Fruit fly (Drosophila melanogaster): ENCODE results near the gene CG5731.

The CG5731 gene

DNA sequence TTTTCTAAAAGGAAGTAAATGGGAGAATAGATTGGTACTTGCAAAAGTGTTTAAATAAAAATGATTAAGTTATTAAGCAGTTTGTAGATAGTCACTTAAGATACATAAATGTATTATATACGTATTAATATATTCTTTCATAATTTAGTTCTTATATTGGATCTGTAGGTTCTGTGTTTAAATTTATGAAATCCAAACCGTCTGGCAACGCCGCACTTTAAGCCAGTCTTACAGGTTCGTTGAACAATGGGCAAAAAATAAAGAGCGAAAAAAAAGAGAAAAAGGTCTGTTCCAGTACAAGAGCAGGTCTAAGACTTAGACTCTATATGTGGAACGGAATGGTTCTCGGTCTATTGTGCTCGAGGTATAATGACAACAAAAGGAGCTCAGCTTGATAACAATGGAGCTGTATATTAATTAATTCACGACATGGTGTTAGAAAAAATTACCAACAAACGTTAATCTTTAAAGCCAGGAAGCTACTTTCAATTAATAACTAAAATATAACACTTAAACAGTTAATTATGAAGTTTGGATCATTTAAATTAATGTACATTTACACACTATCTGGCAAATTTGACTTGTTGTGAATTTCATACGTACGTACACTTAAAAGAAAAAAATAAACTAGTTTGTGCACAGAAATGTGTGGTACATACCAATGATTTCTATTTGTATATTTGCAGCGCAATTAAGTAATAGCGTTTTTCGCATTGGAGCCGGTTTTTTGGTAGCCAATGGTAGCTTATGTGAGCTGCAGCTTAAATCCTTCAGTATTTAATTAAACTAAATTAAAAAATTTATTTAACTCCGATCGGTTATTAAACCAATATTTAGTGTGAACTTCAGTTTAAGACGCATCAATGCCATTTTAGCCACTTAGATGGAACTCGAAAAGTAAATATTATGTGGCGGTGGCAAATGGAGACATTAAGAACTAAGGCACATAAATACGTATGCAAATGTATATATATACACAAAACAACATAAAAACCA lies at the start of gene CG5731:
CG5731 (minus strand) TSS at position 946 of the 996 bp plus-strand sequence.
- no peak for TF ChIP-seq noc (tag; optimal IDR thresholded peaks at IDR 0.05)

DNA sequence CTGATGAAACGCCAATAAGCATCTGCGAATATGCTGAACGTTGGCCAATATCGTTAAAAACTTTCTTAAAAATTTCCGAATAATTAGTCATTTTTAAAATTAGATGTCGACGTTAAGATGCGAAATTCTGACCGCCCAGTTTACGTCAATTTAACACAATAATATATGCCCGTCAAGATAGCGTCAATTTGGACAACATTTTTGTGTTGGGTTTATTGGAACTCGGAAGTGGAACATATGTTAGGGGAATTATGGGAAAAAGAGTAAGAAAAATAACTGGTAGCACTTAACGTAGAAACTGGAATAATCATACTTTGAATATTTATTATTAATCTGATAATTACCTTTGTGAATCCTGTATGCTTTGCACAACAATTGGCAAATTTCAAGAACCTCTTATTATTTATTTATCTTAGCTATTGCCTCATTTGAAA lies 46.2 kb upstream of the CG5731 start, which contains the start of gene CG5676:
CG5676 (minus strand) TSS at position 167 of the 434 bp plus-strand sequence.
- TF ChIP-seq noc (tag; optimal IDR thresholded peaks at IDR 0.05), result no peak

DNA sequence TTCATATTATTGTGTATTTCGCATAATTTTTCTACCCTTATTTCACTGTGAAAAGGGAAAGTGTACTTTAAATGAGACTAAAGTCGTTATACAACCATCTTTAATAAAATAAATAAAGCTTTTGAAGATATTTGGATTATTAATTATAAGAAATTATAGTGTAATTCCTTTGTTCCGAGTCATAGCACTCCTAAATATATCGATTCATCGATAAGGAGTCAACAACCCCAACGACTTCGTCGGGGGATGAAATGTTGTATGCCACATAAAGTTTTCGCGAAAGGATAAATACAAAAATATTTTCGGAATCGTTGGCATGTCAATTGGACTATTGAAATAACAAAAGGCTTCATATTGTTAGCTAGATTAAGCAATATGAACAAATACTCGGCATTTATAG lies 42.0 kb upstream of the CG5731 start, which contains the start of gene Ror:
Ror (plus strand) TSS at position 252 of the 400 bp plus-strand sequence.
- TF ChIP-seq noc (tag; optimal IDR thresholded peaks at IDR 0.05), result no peak

DNA sequence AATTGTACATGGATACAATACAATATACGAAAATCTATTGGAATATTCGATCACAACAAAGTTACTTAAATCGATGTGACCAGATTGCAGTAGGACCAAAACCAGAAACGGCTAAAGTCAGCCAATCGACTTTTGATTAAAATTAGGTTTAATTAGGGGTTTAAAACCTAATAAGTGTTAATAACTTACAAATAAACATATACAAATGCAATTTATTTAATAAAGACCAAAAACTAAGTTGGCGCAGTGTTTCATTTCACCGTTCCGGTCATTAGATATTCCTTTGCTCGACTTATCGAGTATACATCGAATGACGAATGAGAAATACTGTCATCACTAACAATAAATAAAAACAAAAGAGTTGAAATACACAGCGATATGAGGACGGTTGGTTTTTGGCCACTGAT lies 40.9 kb upstream of the CG5731 start, which contains the start of the genes bsk and CG31717:
bsk (minus strand) TSS at position 61 of the 407 bp plus-strand sequence.
CG31717 (plus strand) TSS at position 297 of the 407 bp plus-strand sequence.
- no peak for TF ChIP-seq noc (tag; optimal IDR thresholded peaks at IDR 0.05)

DNA sequence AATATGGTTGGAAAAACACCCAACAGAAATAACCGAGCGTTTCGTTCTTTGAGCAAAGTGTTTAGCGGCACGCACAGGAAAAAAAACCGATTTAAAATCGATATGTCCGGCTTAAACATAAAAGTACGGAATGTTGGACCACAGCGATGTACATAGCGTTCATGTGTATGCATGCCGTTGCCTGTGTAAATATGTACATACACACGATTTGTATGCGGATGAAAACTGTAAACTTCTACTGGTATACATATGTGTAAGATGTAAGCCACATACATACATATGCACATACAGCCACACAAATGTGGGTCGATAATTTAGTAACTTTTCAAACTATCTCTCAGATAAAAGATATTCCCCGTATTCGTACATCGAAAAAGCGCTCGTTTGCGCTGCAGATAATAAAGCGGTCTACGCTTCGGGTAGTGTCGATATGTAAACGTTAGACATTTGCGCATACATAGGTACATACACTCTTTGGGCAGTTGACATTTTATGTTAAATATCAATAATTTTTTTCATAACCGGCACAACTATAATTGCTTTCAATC lies 40.2 kb upstream of the CG5731 start:
- TF ChIP-seq noc (tag; optimal IDR thresholded peaks at IDR 0.05), result no peak

DNA sequence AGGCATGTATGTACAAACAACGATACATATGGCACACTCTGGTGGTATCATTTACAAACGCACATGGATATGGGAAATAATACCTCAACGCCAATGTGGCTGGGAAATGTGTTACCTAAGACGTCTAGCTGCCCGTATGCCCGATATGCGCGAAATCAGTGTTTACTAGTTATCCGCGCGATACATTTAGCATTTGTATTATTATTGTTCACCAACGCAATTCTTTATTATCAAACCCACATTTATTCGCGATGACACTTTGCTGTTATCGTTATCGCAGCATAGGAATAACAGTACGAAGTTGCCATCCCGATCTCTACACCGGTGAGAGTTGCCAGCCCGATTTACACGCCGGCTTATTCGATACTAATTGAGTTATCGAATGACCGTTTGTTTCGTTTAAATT lies 37.2 kb upstream of the CG5731 start, which contains the start of gene chico:
chico (minus strand) TSS at position 294 of the 406 bp plus-strand sequence.
- TF ChIP-seq noc (tag; optimal IDR thresholded peaks at IDR 0.05), result no peak

DNA sequence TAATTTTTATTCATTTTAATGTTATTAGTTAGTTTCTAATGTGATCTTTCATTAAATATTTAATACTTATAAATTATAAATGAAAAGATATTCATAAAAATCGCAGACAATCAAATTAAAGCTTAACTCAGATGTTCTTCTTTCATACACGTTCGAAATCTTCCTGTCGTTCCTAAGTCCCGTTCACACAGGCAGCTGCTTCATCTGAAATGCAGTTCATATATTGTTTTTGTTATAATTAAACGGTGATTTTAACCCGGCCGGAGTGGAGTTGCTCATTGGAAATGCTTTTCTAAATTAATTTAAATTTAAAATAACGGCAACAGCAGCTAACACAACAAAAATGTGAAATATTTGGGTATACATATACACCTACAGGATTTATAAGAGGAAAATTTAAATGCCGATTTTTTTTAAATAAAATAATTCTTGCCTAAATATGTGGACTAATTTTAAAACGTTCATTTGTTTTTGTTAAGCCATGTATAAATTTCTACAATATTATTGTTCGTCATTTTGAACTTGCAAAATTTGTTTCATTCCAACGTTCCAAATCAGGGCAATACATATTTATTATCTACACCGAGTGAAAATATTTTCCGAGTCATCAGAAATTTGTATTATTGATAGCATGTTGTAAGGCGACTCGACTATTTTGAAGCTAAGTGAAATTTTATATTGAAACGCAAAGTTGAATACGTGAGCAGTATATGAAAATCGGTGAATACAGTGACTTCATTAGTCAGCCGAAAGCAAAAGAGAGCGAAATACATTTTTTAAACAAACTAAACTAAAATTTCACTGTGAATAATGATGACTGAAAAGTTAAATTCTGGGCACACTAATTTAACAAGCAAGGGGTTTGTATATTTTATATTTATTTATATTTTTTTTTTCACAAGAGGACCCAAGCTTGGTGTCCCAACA lies 29.4 kb upstream of the CG5731 start, which contains the start of gene me31B:
me31B (plus strand) TSS at position 616 of the 927 bp plus-strand sequence.
- TF ChIP-seq noc (tag; optimal IDR thresholded peaks at IDR 0.05), result no peak

DNA sequence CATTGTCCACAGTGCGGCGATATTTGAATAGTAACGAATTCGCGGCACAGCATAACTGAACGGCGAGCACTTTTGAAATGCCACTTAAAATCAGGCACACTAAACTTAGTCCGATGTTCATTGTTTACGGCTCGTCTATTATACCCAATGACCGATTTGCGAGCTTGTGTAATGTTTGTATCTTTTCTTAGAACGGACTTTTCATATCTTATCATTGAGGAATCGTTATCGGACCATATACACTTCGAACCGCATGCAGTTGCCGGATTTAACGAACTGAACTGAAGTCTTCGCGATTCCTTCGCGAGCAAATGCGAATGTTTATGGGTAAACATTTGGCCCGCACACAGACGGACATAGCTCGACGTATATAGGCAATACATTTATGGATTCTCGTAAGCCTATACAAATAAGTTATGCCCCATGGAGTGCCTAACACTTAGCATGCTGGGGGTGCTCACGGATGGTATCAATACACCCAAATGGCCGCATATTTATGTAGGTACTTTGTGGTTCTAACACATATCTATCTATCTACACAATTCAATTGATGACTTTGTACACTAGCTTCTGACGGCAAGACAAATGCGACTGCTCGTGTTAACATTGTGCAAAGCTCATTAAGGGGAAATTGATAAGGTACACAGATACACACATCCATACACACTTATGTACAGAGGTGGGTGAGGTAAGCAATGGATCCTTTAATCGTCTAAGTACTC lies 28.3 kb upstream of the CG5731 start, which contains the start of gene mthl15:
mthl15 (minus strand) TSS at position 593 of the 722 bp plus-strand sequence.
- TF ChIP-seq noc (tag; optimal IDR thresholded peaks at IDR 0.05), result no peak

DNA sequence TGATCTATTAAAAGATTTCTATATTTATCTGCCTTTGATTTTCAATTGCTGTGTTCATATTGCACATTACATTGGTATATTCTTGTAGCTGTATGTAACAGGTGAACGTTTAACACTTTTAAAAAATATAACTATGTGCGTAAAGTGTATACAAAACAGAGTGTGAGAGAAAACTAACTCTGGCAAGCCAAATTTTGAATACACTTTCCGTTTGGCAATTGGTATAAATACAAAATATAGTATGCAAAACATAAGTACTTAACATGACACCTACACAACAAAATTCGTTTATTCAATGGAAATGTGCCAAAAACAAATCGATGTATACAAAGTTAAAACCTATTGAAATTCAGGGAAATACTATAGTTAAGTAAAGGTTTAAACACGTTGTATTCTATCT lies 23.3 kb upstream of the CG5731 start:
- no peak for TF ChIP-seq noc (tag; optimal IDR thresholded peaks at IDR 0.05)

DNA sequence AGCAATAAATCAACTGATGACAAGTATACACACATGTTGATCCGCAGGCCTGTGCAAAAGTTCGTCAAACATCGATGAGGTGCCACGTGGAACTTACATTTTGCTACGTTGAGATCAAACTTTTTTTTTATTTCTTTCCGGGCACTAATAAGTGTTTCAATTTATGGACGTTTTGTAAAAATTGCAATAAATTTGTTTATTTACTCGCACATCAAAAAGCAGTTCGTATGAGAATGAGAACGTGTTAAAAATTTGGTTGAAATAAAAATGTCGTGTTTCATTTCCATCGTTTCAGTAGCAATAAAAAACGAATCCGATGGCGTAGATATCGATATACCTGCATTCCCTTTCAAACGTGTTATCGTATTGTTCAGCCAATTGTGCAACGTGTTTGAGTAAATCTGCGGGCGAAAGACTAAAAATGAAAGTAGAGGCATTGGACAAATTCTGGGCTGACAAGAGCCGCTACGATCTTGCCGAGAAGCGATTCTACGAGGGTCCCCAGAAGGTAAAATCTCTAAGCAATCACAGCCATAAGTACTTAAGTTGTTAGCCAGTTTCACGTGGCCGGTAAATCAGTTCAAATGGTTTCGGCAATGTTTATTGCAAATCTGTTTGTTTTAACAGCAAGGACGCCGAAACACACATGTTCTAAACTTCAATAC lies 22.7 kb upstream of the CG5731 start, which contains the start of gene eEF1delta:
eEF1delta (plus strand) TSS at position 356 of the 665 bp plus-strand sequence.
- no peak for TF ChIP-seq noc (tag; optimal IDR thresholded peaks at IDR 0.05)

DNA sequence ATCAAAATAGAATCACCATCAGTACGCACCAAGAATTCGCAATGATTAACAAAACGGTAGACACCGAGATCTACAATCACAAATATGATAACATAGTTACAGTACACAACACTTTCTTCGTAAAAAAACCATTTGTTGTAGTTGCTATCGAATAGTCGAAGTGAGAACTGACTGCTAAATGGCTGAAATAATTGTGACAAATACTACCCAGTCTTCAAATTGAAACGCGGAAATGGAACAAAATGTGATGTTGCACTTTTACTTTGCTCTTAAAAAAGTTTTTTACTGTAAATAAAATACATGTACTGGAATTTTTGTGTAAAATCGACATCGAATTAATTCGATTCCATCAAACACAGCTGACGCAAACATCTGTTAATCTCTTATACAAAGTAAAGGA lies 22.0 kb upstream of the CG5731 start, which contains the start of gene ova:
ova (minus strand) TSS at position 183 of the 400 bp plus-strand sequence.
- TF ChIP-seq noc (tag; optimal IDR thresholded peaks at IDR 0.05), result no peak

DNA sequence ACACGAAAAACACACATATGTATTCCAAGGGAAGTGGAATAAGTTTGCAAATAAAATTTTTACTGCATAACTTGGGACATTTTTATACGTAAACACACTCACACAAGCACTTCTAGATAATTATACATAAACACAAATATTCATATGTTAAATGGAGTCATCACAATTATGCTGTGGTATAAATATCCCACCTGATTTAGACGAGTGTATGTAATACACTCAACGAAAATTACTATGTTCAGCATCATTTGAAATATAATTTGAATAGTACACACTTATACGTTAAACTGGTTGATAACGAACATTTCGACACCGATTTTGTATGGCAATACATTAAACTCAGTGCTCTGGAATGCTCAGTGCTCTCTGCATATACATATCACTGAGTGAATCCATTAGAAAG lies 21.5 kb upstream of the CG5731 start:
- no peak for TF ChIP-seq noc (tag; optimal IDR thresholded peaks at IDR 0.05)

DNA sequence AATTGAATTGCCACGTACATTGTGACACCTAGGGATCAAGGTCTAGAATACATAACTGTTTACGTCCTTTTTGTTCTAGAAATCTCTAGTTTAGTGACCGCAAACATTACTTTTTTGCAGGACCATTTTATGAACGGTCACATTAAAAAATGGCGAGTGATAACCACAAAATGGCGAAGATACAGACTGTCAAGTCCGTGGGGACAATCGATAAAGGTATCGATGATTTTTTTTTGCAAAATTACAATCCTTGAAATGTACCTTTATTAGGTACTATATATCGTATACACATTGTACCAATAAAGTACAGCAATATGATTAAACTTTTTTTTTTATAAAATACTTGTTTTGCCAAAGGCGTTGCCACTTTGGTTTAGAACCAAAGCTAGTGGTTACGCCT lies 20.9 kb upstream of the CG5731 start:
- no peak for TF ChIP-seq noc (tag; optimal IDR thresholded peaks at IDR 0.05)

Measured in whole organism, larva.